Worm (Caenorhabditis elegans) whole organism, L1 larva: ENCODE results near the gene cpr-8.

ENCODE experiments used
- C04F5.9 ChIP-seq: sonication (generic microtip); optimal IDR thresholded peaks from 2 replicates; lab custom pipeline; 2016; ENCODE audit warnings: missing genetic modification characterization, missing compliant biosample characterization
- C16A3.4 ChIP-seq: fragments of 150-350 bp; optimal IDR thresholded peaks from 2 replicates; lab custom pipeline; 2014; ENCODE audit warnings: missing biosample characterization, missing genetic modification characterization
- C34B4.2 ChIP-seq: sonication (generic microtip); optimal IDR thresholded peaks from 2 replicates; lab custom pipeline; 2017; ENCODE audit warnings: mild to moderate bottlenecking, missing genetic modification characterization, missing compliant biosample characterization
- F16B12.6 ChIP-seq: fragments of 150-350 bp; optimal IDR thresholded peaks from 2 replicates; lab custom pipeline; 2014; ENCODE audit warnings: missing biosample characterization, missing genetic modification characterization
- Y116A8C.19 ChIP-seq: sonication (generic microtip); optimal IDR thresholded peaks from 2 replicates; lab custom pipeline; 2016; ENCODE audit warnings: missing compliant biosample characterization, missing genetic modification characterization, borderline replicate concordance
- alr-1 ChIP-seq: fragments of 200-800 bp; sonication (Bioruptor generic); optimal IDR thresholded peaks from 2 replicates; lab custom pipeline; 2018; ENCODE audit warnings: borderline replicate concordance, mild to moderate bottlenecking, missing genetic modification characterization, missing compliant biosample characterization
- blmp-1 ChIP-seq: fragments of 150-350 bp; optimal IDR thresholded peaks from 2 replicates; lab custom pipeline; 2014; ENCODE audit warnings: missing biosample characterization, missing genetic modification characterization
- ceh-63 ChIP-seq: fragments of 200-800 bp; sonication (Bioruptor generic); optimal IDR thresholded peaks from 2 replicates; lab custom pipeline; 2018; ENCODE audit warnings: mild to moderate bottlenecking, missing genetic modification characterization, missing compliant biosample characterization
- ceh-82 ChIP-seq, 3 experiments: fragments of 150-350 bp in 1 of 3; sonication (generic microtip) in 2 of 3; optimal IDR thresholded peaks; 2 replicates each; lab custom pipeline; 2014 to 2017; ENCODE audit warnings: missing biosample characterization in 3 of 3, missing genetic modification characterization in 3 of 3
- ces-1 ChIP-seq: fragments of 150-350 bp; optimal IDR thresholded peaks from 2 replicates; lab custom pipeline; 2014; ENCODE audit warnings: missing biosample characterization, missing genetic modification reagents, missing genetic modification characterization
- dpl-1 ChIP-seq, 3 experiments: fragments of 150-350 bp in 2 of 3; sonication (generic microtip) in 1 of 3; optimal IDR thresholded peaks; 2 replicates each; lab custom pipeline; 2014 to 2017; ENCODE audit warnings: missing biosample characterization in 3 of 3, missing genetic modification characterization in 3 of 3, missing genetic modification reagents in 3 of 3
- dsc-1 ChIP-seq: sonication (generic microtip); optimal IDR thresholded peaks from 2 replicates; lab custom pipeline; 2016; ENCODE audit warnings: mild to moderate bottlenecking, missing genetic modification characterization, missing compliant biosample characterization
- efl-1 ChIP-seq, 4 experiments: fragments of 150-350 bp; optimal IDR thresholded peaks in 3 of 4; peaks in 1 of 4; 1 replicate in 1 of 4; 2 replicates in 3 of 4; lab custom pipeline; 2014; ENCODE audit warnings: missing biosample characterization in 2 of 4, missing genetic modification characterization in 2 of 4, missing genetic modification reagents in 2 of 4
- efl-3 ChIP-seq: fragments of 200-800 bp; sonication (Bioruptor generic); optimal IDR thresholded peaks from 2 replicates; lab custom pipeline; 2018; ENCODE audit warnings: mild to moderate bottlenecking, missing genetic modification characterization, missing compliant biosample characterization
- egl-13 ChIP-seq: sonication (generic microtip); optimal IDR thresholded peaks from 2 replicates; lab custom pipeline; 2016; ENCODE audit warnings: missing genotype, missing genetic modification reagents, missing genetic modification characterization, missing compliant biosample characterization
- elt-2 ChIP-seq: sonication (generic microtip); optimal IDR thresholded peaks from 2 replicates; lab custom pipeline; 2016; ENCODE audit warnings: missing genetic modification characterization, mild to moderate bottlenecking, inconsistent platforms, missing compliant biosample characterization, missing genetic modification reagents
- ets-5 ChIP-seq: fragments of 200-800 bp; sonication (Bioruptor generic); IDR thresholded peaks from 2 replicates; pipeline ENCODE4 v1.3.6; 2022; ENCODE audit warnings: missing genetic modification characterization, missing compliant biosample characterization
- fos-1 ChIP-seq: fragments of 150-350 bp; optimal IDR thresholded peaks from 2 replicates; lab custom pipeline; 2014; ENCODE audit warnings: missing biosample characterization, missing genetic modification characterization
- grh-1 ChIP-seq: fragments of 200-800 bp; sonication (Bioruptor generic); IDR thresholded peaks from 2 replicates; pipeline ENCODE4 v1.3.6; 2022; ENCODE audit warnings: missing genetic modification reagents, missing genetic modification characterization, missing compliant biosample characterization
- hpl-2 ChIP-seq: fragments of 150-350 bp; optimal IDR thresholded peaks from 2 replicates; lab custom pipeline; 2014; ENCODE audit warnings: missing biosample characterization, missing genetic modification reagents, missing genetic modification characterization
- irx-1 ChIP-seq: sonication (generic microtip); optimal IDR thresholded peaks from 2 replicates; lab custom pipeline; 2016; ENCODE audit warnings: missing genetic modification characterization, missing compliant biosample characterization
- isw-1 ChIP-seq: fragments of 200-800 bp; sonication (Bioruptor generic); IDR thresholded peaks from 2 replicates; pipeline ENCODE4 v1.3.6; 2022; ENCODE audit warnings: missing genetic modification characterization, missing compliant biosample characterization
- jun-1 ChIP-seq: fragments of 150-350 bp; optimal IDR thresholded peaks from 2 replicates; lab custom pipeline; 2014; ENCODE audit warnings: missing biosample characterization, missing genetic modification reagents, missing genetic modification characterization
- lin-14 ChIP-seq: fragments of 200-800 bp; sonication (Bioruptor generic); optimal IDR thresholded peaks from 2 replicates; lab custom pipeline; 2018; ENCODE audit warnings: mild to moderate bottlenecking, missing genetic modification characterization, moderate library complexity, missing compliant biosample characterization
- lin-15B ChIP-seq: fragments of 150-350 bp; sonication (generic microtip); optimal IDR thresholded peaks from 3 replicates; lab custom pipeline; 2014; ENCODE audit warnings: missing biosample characterization, missing genetic modification characterization
- lin-35 ChIP-seq, 2 experiments: fragments of 150-350 bp; optimal IDR thresholded peaks; 2 replicates each; lab custom pipeline; 2014; ENCODE audit warnings: missing biosample characterization in 2 of 2, missing genetic modification characterization in 2 of 2, missing genetic modification reagents in 2 of 2
- lin-39 ChIP-seq: fragments of 150-350 bp; optimal IDR thresholded peaks from 2 replicates; lab custom pipeline; 2014; ENCODE audit warnings: missing biosample characterization, missing genetic modification reagents, missing genetic modification characterization
- lir-3 ChIP-seq: sonication (generic microtip); optimal IDR thresholded peaks from 2 replicates; lab custom pipeline; 2016; ENCODE audit warnings: mild to moderate bottlenecking, missing genetic modification characterization, moderate library complexity, missing compliant biosample characterization; ENCODE audit not compliant: poor library complexity
- mab-9 ChIP-seq: fragments of 200-800 bp; sonication (Bioruptor generic); IDR thresholded peaks from 2 replicates; pipeline ENCODE4 v1.3.6; 2022; ENCODE audit warnings: missing genetic modification reagents, missing genetic modification characterization, missing compliant biosample characterization
- mdl-1 ChIP-seq, 2 experiments: fragments of 150-350 bp; optimal IDR thresholded peaks; 2 replicates each; lab custom pipeline; 2014 to 2017; ENCODE audit warnings: missing biosample characterization in 2 of 2, missing genetic modification characterization in 2 of 2, inconsistent platforms in 1 of 2
- mef-2 ChIP-seq: fragments of 150-350 bp; optimal IDR thresholded peaks from 2 replicates; lab custom pipeline; 2014; ENCODE audit warnings: missing biosample characterization, missing genetic modification characterization
- nhr-11 ChIP-seq: fragments of 150-350 bp; optimal IDR thresholded peaks from 2 replicates; lab custom pipeline; 2014; ENCODE audit warnings: missing biosample characterization, missing genetic modification characterization
- nhr-12 ChIP-seq: sonication (generic microtip); optimal IDR thresholded peaks from 2 replicates; lab custom pipeline; 2017; ENCODE audit warnings: missing biosample characterization, missing genetic modification characterization
- nhr-20 ChIP-seq: sonication (generic microtip); optimal IDR thresholded peaks from 2 replicates; lab custom pipeline; 2016; ENCODE audit warnings: mild to moderate bottlenecking, missing genetic modification characterization, missing compliant biosample characterization
- nhr-47 ChIP-seq: sonication (generic microtip); optimal IDR thresholded peaks from 2 replicates; lab custom pipeline; 2016; ENCODE audit warnings: mild to moderate bottlenecking, missing genetic modification characterization, moderate library complexity, missing compliant biosample characterization
- nhr-76 ChIP-seq: sonication (generic microtip); optimal IDR thresholded peaks from 2 replicates; lab custom pipeline; 2017; ENCODE audit warnings: missing biosample characterization, missing genetic modification characterization
- nhr-90 ChIP-seq: sonication (generic microtip); optimal IDR thresholded peaks from 2 replicates; lab custom pipeline; 2016; ENCODE audit warnings: mild to moderate bottlenecking, missing genetic modification characterization, missing compliant biosample characterization; ENCODE audit not compliant: poor library complexity
- pag-3 ChIP-seq: sonication (generic microtip); optimal IDR thresholded peaks from 2 replicates; lab custom pipeline; 2017; ENCODE audit warnings: missing genetic modification characterization, mild to moderate bottlenecking, missing compliant biosample characterization, antibody characterized with exemption, borderline replicate concordance; ENCODE audit not compliant: insufficient read depth
- pqm-1 ChIP-seq: sonication (generic microtip); optimal IDR thresholded peaks from 3 replicates; lab custom pipeline; 2017; ENCODE audit warnings: missing biosample characterization, missing genetic modification characterization
- skn-1 ChIP-seq: fragments of 150-350 bp; optimal IDR thresholded peaks from 2 replicates; lab custom pipeline; 2014; ENCODE audit warnings: missing biosample characterization, missing genetic modification characterization
- snu-23 ChIP-seq: sonication (generic microtip); optimal IDR thresholded peaks from 2 replicates; lab custom pipeline; 2016; ENCODE audit warnings: missing genetic modification characterization, missing compliant biosample characterization
- sox-4 ChIP-seq: sonication (generic microtip); optimal IDR thresholded peaks from 2 replicates; lab custom pipeline; 2016; ENCODE audit warnings: missing genetic modification characterization, missing compliant biosample characterization
- sptf-1 ChIP-seq: fragments of 150-350 bp; optimal IDR thresholded peaks from 2 replicates; lab custom pipeline; 2014; ENCODE audit warnings: missing biosample characterization, missing genetic modification characterization
- swsn-7 ChIP-seq: sonication (generic microtip); optimal IDR thresholded peaks from 2 replicates; lab custom pipeline; 2016; ENCODE audit warnings: missing genetic modification characterization, missing compliant biosample characterization
- tbx-2 ChIP-seq: sonication (generic microtip); optimal IDR thresholded peaks from 2 replicates; lab custom pipeline; 2016; ENCODE audit warnings: missing genetic modification characterization, missing compliant biosample characterization
- tlp-1 ChIP-seq: fragments of 150-350 bp; optimal IDR thresholded peaks from 2 replicates; lab custom pipeline; 2014; ENCODE audit warnings: missing biosample characterization, missing genetic modification characterization
- unc-30 ChIP-seq: sonication (generic microtip); optimal IDR thresholded peaks from 2 replicates; lab custom pipeline; 2017; ENCODE audit warnings: missing biosample characterization, missing genetic modification characterization
- unc-62 ChIP-seq: fragments of 150-350 bp; optimal IDR thresholded peaks from 2 replicates; lab custom pipeline; 2014; ENCODE audit warnings: missing biosample characterization, missing genetic modification reagents, missing genetic modification characterization
- vab-15 ChIP-seq: sonication (generic microtip); optimal IDR thresholded peaks from 2 replicates; lab custom pipeline; 2017; ENCODE audit warnings: missing genotype, mild to moderate bottlenecking, missing genetic modification characterization, missing compliant biosample characterization
- ztf-4 ChIP-seq: fragments of 150-350 bp; optimal IDR thresholded peaks from 2 replicates; lab custom pipeline; 2014; ENCODE audit warnings: missing biosample characterization, missing genetic modification characterization

cpr-8 gene

DNA sequence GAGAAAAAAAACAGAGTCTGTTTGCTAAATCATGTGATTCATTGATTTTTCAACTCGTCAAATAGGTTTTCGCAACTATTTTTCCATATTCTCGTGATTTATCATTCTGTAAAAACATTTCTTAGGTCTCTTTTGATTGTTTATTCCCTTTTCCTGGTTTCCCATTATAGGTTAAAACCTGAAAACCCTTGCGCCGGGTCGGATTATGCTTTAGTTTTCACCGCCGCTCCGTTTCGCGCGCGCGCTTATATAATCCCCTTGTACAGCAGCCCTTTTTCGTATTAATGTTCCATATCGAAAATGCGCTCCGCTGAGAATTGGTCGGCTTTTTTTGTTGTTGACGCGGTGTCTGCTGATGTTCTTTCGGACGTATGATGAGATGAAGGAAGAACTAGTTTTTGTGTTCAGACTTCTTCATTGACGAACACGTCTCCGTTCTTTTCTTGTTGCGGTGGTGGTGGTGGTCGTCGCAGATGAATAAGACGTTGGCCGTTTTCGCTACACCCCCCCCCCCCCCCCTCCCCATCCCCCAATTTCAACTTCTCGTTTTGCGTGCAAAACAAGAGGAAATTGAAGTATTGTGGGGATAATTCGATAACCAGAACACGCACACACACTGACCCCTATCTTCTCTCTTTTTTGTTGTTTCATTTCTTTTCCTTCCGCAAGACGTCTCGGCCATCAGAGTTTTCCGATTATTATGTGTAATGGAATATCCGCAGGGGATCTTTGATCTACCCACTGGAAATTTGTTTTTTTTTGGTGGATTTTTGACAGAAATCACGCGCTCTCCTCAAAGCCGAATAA, 20.3 kb downstream of the cpr-8 start (continued):
- TF ChIP-seq irx-1 (tag; lab: Kevin White, UChicago): no peak
- TF ChIP-seq mef-2 (tag; lab: Kevin White, UChicago): no peak
- TF ChIP-seq lin-14: peak; percentile 88
- no peak for TF ChIP-seq tlp-1
- TF ChIP-seq vab-15: no peak
- TF ChIP-seq nhr-47 (tag; lab: Kevin White, UChicago): no peak
- no peak for TF ChIP-seq sptf-1 (tag; lab: Kevin White, UChicago)
- TF ChIP-seq ets-5: no peak
- TF ChIP-seq lin-35 (GFP tag; optimal IDR thresholded peaks at IDR 0.05; lab: Kevin White, UChicago): no peak
- no peak for TF ChIP-seq lin-39 (tag; lab: Kevin White, UChicago)
- no peak for TF ChIP-seq ceh-82 (tag; optimal IDR thresholded peaks at IDR 0.05; lab: Kevin White, UChicago)
- no peak for TF ChIP-seq alr-1 (tag; lab: Kevin White, UChicago)
- no peak for TF ChIP-seq lir-3 (tag; lab: Kevin White, UChicago)
- no peak for TF ChIP-seq F16B12.6 (tag; lab: Kevin White, UChicago)
- TF ChIP-seq hpl-2 (GFP tag; lab: Kevin White, UChicago): no peak
- no peak for TF ChIP-seq isw-1 (GFP tag; lab: Robert Waterston, UW)
- no peak for TF ChIP-seq nhr-12 (tag; lab: Kevin White, UChicago)
- TF ChIP-seq ztf-4 (tag; lab: Kevin White, UChicago): no peak
- no peak for TF ChIP-seq pqm-1 (tag; lab: Kevin White, UChicago)
- TF ChIP-seq fos-1 (tag; lab: Kevin White, UChicago): no peak
- TF ChIP-seq skn-1 (tag; lab: Kevin White, UChicago): no peak
- no peak for TF ChIP-seq pag-3 (tag; lab: Kevin White, UChicago)
- TF ChIP-seq nhr-76: no peak
- TF ChIP-seq dpl-1 (GFP tag; optimal IDR thresholded peaks at IDR 0.05; lab: Kevin White, UChicago): no peak
- no peak for TF ChIP-seq elt-2 (tag; lab: Kevin White, UChicago)
- TF ChIP-seq nhr-20: no peak
- no peak for TF ChIP-seq ceh-63 (GFP tag; lab: Kevin White, UChicago)
- no peak for TF ChIP-seq grh-1 (GFP tag; lab: Robert Waterston, UW)
- no peak for TF ChIP-seq C04F5.9
- no peak for TF ChIP-seq unc-62 (GFP tag; lab: Kevin White, UChicago)
- TF ChIP-seq sox-4 (tag; lab: Kevin White, UChicago): no peak
- peak; percentile 10 for TF ChIP-seq snu-23 (GFP tag; lab: Kevin White, UChicago)
- no peak for TF ChIP-seq efl-3 (GFP tag; lab: Kevin White, UChicago)
- no peak for TF ChIP-seq tbx-2 (tag; lab: Kevin White, UChicago)
- no peak for TF ChIP-seq mdl-1 (tag; optimal IDR thresholded peaks at IDR 0.05; lab: Kevin White, UChicago)
- no peak for TF ChIP-seq nhr-90 (tag; lab: Kevin White, UChicago)
- TF ChIP-seq egl-13 (tag; lab: Kevin White, UChicago): no peak
- TF ChIP-seq efl-1 (optimal IDR thresholded peaks at IDR 0.05; lab: Kevin White, UChicago): no peak
- peak in 1 of 2 experiments; percentile 8 for TF ChIP-seq efl-1 (GFP tag; optimal IDR thresholded peaks at IDR 0.05 in 1 of 2; lab: Kevin White, UChicago)
- no peak for TF ChIP-seq jun-1
- TF ChIP-seq ces-1: peak; percentile 65

DNA sequence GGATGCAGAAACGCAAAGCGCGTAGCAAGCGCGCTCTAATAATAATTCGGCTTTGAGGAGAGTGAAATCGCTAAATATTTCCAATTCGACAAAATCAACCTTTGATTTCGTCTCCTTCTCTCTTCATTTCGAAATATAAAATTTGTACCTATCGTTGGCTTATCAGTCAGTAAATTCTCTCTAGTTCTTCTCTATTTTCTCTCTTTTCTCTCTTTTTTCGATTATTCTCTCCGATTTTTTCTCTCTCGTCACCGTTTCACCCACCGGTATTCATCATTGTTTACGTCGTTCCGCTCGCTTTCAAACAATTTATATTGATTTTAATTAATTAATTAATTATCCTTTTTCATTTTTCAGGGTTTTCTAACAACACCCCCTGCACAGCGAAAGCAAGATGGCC, 21.5 kb downstream of the cpr-8 start, which contains the start of gene cmd-1:
Gene cmd-1 (plus strand): TSS at position 358 of the 400 bp plus-strand sequence.
- TF ChIP-seq F16B12.6 (tag; lab: Kevin White, UChicago): no peak
- TF ChIP-seq dpl-1 (GFP tag; optimal IDR thresholded peaks at IDR 0.05; lab: Kevin White, UChicago): no peak
- TF ChIP-seq lin-14: peak; percentile 78
- no peak for TF ChIP-seq nhr-11 (tag; lab: Kevin White, UChicago)
- TF ChIP-seq mef-2 (tag; lab: Kevin White, UChicago): no peak
- no peak for TF ChIP-seq swsn-7 (tag; lab: Kevin White, UChicago)
- no peak for TF ChIP-seq mdl-1 (tag; optimal IDR thresholded peaks at IDR 0.05; lab: Kevin White, UChicago)
- TF ChIP-seq blmp-1 (tag; lab: Kevin White, UChicago): peak; percentile 75
- TF ChIP-seq nhr-12 (tag; lab: Kevin White, UChicago): no peak
- no peak for TF ChIP-seq Y116A8C.19
- TF ChIP-seq unc-30: no peak
- no peak for TF ChIP-seq C16A3.4 (tag; lab: Kevin White, UChicago)
- no peak for TF ChIP-seq C34B4.2 (tag; lab: Kevin White, UChicago)
- no peak for TF ChIP-seq mab-9 (GFP tag; lab: Robert Waterston, UW)
- no peak for TF ChIP-seq lin-15B
- no peak for TF ChIP-seq dsc-1 (tag; lab: Kevin White, UChicago)
- TF ChIP-seq lin-39 (tag; lab: Kevin White, UChicago): no peak
- no peak for TF ChIP-seq sptf-1 (tag; lab: Kevin White, UChicago)
- TF ChIP-seq isw-1 (GFP tag; lab: Robert Waterston, UW): no peak
